Fruit fly (Drosophila melanogaster) whole organism, embryonic: ENCODE results near the gene Naa20A.

Source experiments
- CG11456 ChIP-seq: fragments of 200-800 bp; sonication (Bioruptor generic); IDR thresholded peaks from 3 replicates; pipeline ENCODE4 v1.3.6; 2022; ENCODE audit warnings: missing biosample characterization, missing genetic modification characterization
- CG12659 ChIP-seq: fragments of 200-800 bp; sonication (Bioruptor generic); optimal IDR thresholded peaks from 3 replicates; lab custom pipeline; 2017; ENCODE audit warnings: mild to moderate bottlenecking, missing biosample characterization, missing genetic modification reagents, missing genetic modification characterization
- CG14965 ChIP-seq: fragments of 200-800 bp; sonication (Bioruptor generic); optimal IDR thresholded peaks from 2 replicates; lab custom pipeline; 2016; ENCODE audit warnings: missing biosample characterization, missing genetic modification characterization, borderline replicate concordance
- CG15514 ChIP-seq: fragments of 200-800 bp; sonication (Bioruptor generic); optimal IDR thresholded peaks from 3 replicates; lab custom pipeline; 2017; ENCODE audit warnings: missing biosample characterization, missing genetic modification characterization, mild to moderate bottlenecking, moderate library complexity, missing genetic modification reagents
- CG18476 ChIP-seq: fragments of 200-800 bp; sonication (Bioruptor generic); optimal IDR thresholded peaks from 2 replicates; lab custom pipeline; 2016; ENCODE audit warnings: missing biosample characterization, mild to moderate bottlenecking, missing genetic modification characterization
- CG18619 ChIP-seq: fragments of 200-800 bp; sonication (Bioruptor generic); optimal IDR thresholded peaks from 3 replicates; lab custom pipeline; 2017; ENCODE audit warnings: missing biosample characterization, mild to moderate bottlenecking, missing genetic modification characterization
- CG2712 ChIP-seq: fragments of 200-800 bp; optimal IDR thresholded peaks from 3 replicates; lab custom pipeline; 2019; ENCODE audit warnings: missing biosample characterization, mild to moderate bottlenecking, missing genetic modification characterization, moderate library complexity
- CG30020 ChIP-seq: fragments of 200-800 bp; optimal IDR thresholded peaks from 2 replicates; lab custom pipeline; 2019; ENCODE audit warnings: missing biosample characterization, mild to moderate bottlenecking, missing genetic modification characterization, moderate library complexity
- CG32767 ChIP-seq: fragments of 200-800 bp; sonication (Bioruptor generic); IDR thresholded peaks from 2 replicates; pipeline ENCODE4 v1.3.6; 2022; ENCODE audit warnings: missing biosample characterization, missing genetic modification characterization
- CG32772 ChIP-seq: fragments of 200-800 bp; sonication (Bioruptor generic); IDR thresholded peaks from 2 replicates; pipeline ENCODE4 v1.3.6; 2022; ENCODE audit warnings: missing biosample characterization, missing genetic modification characterization
- CG3838 ChIP-seq: fragments of 200-800 bp; sonication (Bioruptor generic); optimal IDR thresholded peaks from 3 replicates; lab custom pipeline; 2016; ENCODE audit warnings: missing biosample characterization, missing genetic modification characterization
- CG43689 ChIP-seq: fragments of 200-800 bp; sonication (Bioruptor generic); IDR thresholded peaks from 2 replicates; pipeline ENCODE4 v1.3.6; 2022; ENCODE audit warnings: missing biosample characterization, missing genetic modification characterization
- CG4617 ChIP-seq: fragments of 200-800 bp; sonication (Bioruptor generic); optimal IDR thresholded peaks from 3 replicates; lab custom pipeline; 2016; ENCODE audit warnings: missing biosample characterization, missing genetic modification characterization, borderline replicate concordance
- CG7839 ChIP-seq: fragments of 200-800 bp; sonication (Bioruptor generic); optimal IDR thresholded peaks from 3 replicates; lab custom pipeline; 2018; ENCODE audit warnings: missing biosample characterization, mild to moderate bottlenecking, missing genetic modification characterization, moderate library complexity
- CG8944 ChIP-seq: fragments of 200-800 bp; sonication (Bioruptor generic); optimal IDR thresholded peaks from 3 replicates; lab custom pipeline; 2016; ENCODE audit warnings: missing biosample characterization, missing genetic modification characterization
- CG9437 ChIP-seq: fragments of 200-800 bp; sonication (Bioruptor generic); optimal IDR thresholded peaks from 2 replicates; lab custom pipeline; 2018; ENCODE audit warnings: missing biosample characterization, mild to moderate bottlenecking, missing genetic modification characterization
- CG9797 ChIP-seq: fragments of 200-800 bp; sonication (Bioruptor generic); optimal IDR thresholded peaks from 3 replicates; lab custom pipeline; 2018; ENCODE audit warnings: missing biosample characterization, mild to moderate bottlenecking, missing genetic modification characterization
- Dad ChIP-seq: fragments of 200-800 bp; sonication (Bioruptor generic); optimal IDR thresholded peaks from 3 replicates; lab custom pipeline; 2016; ENCODE audit warnings: missing biosample characterization, missing genetic modification characterization
- Fer1 ChIP-seq: fragments of 200-800 bp; sonication (Bioruptor generic); optimal IDR thresholded peaks from 2 replicates; lab custom pipeline; 2017; ENCODE audit warnings: missing biosample characterization, mild to moderate bottlenecking, missing genetic modification characterization
- Gsc ChIP-seq: fragments of 200-800 bp; sonication (Bioruptor generic); IDR thresholded peaks from 2 replicates; pipeline ENCODE4 v1.3.6; 2022; ENCODE audit warnings: missing biosample characterization, missing genetic modification characterization
- HmgD ChIP-seq: fragments of 200-800 bp; sonication (Bioruptor generic); optimal IDR thresholded peaks from 3 replicates; lab custom pipeline; 2016; ENCODE audit warnings: missing biosample characterization, missing genetic modification characterization
- Mad ChIP-seq: fragments of 200-800 bp; sonication (Bioruptor generic); optimal IDR thresholded peaks from 2 replicates; lab custom pipeline; 2016; ENCODE audit warnings: missing biosample characterization, missing genetic modification characterization
- Oli ChIP-seq: fragments of 200-800 bp; sonication (Bioruptor generic); optimal IDR thresholded peaks from 2 replicates; lab custom pipeline; 2018; ENCODE audit warnings: missing biosample characterization, mild to moderate bottlenecking, missing genetic modification characterization, moderate library complexity
- Opbp ChIP-seq: fragments of 200-800 bp; sonication (Bioruptor generic); IDR thresholded peaks from 3 replicates; pipeline ENCODE4 v1.3.6; 2022; ENCODE audit warnings: missing biosample characterization, missing genetic modification characterization; ENCODE audit not compliant: partially characterized antibody
- Ssrp ChIP-seq: fragments of 200-800 bp; sonication (Bioruptor generic); optimal IDR thresholded peaks from 2 replicates; lab custom pipeline; 2018; ENCODE audit warnings: missing biosample characterization, mild to moderate bottlenecking, missing genetic modification characterization, moderate library complexity
- ase ChIP-seq: fragments of 200-800 bp; sonication (Bioruptor generic); IDR thresholded peaks from 3 replicates; pipeline ENCODE4 v1.3.6; 2022; ENCODE audit warnings: missing biosample characterization, missing genetic modification characterization
- chm ChIP-seq: fragments of 200-800 bp; sonication (Bioruptor generic); IDR thresholded peaks from 2 replicates; pipeline ENCODE4 v1.3.6; 2022; ENCODE audit warnings: missing biosample characterization, missing genetic modification characterization
- da ChIP-seq: fragments of 200-800 bp; sonication (Bioruptor generic); optimal IDR thresholded peaks from 2 replicates; lab custom pipeline; 2016; ENCODE audit warnings: missing biosample characterization, missing genetic modification characterization
- eve ChIP-seq, 2 experiments: fragments of >200 bp; optimal IDR thresholded peaks; 2 replicates each; lab custom pipeline; 2017; ENCODE audit warnings: missing biosample characterization in 2 of 2, missing genetic modification characterization in 2 of 2
- fu2 ChIP-seq: fragments of 200-800 bp; sonication (Bioruptor generic); optimal IDR thresholded peaks from 2 replicates; lab custom pipeline; 2016; ENCODE audit warnings: missing biosample characterization, missing genetic modification characterization
- grn ChIP-seq: fragments of 200-800 bp; sonication (Bioruptor generic); optimal IDR thresholded peaks from 3 replicates; lab custom pipeline; 2017; ENCODE audit warnings: missing biosample characterization, missing genetic modification characterization
- gsb-n ChIP-seq: fragments of 200-800 bp; sonication (Bioruptor generic); optimal IDR thresholded peaks from 3 replicates; lab custom pipeline; 2018; ENCODE audit warnings: missing biosample characterization, mild to moderate bottlenecking, missing genetic modification characterization
- jing ChIP-seq: fragments of 200-800 bp; sonication (Bioruptor generic); optimal IDR thresholded peaks from 2 replicates; lab custom pipeline; 2018; ENCODE audit warnings: missing biosample characterization, mild to moderate bottlenecking, missing genetic modification characterization
- nau ChIP-seq: fragments of 200-800 bp; sonication (Bioruptor generic); optimal IDR thresholded peaks from 3 replicates; lab custom pipeline; 2017; ENCODE audit warnings: missing biosample characterization, mild to moderate bottlenecking, missing genetic modification characterization, missing genetic modification reagents
- onecut ChIP-seq: fragments of 200-800 bp; sonication (Bioruptor generic); IDR thresholded peaks from 2 replicates; pipeline ENCODE4 v1.3.6; 2022; ENCODE audit warnings: missing biosample characterization, missing genetic modification characterization
- pfk ChIP-seq: fragments of 200-800 bp; sonication (Bioruptor generic); optimal IDR thresholded peaks from 2 replicates; lab custom pipeline; 2018; ENCODE audit warnings: missing biosample characterization, mild to moderate bottlenecking, missing genetic modification characterization, moderate library complexity
- ranshi ChIP-seq: fragments of 200-800 bp; sonication (Bioruptor generic); IDR thresholded peaks from 2 replicates; pipeline ENCODE4 v1.3.6; 2022; ENCODE audit warnings: missing biosample characterization, missing genetic modification characterization
- slp2 ChIP-seq: fragments of 200-800 bp; sonication (Bioruptor generic); optimal IDR thresholded peaks from 2 replicates; lab custom pipeline; 2016; ENCODE audit warnings: missing biosample characterization, missing genetic modification characterization
- stwl ChIP-seq: fragments of 200-800 bp; sonication (Bioruptor generic); optimal IDR thresholded peaks from 3 replicates; lab custom pipeline; 2018; ENCODE audit warnings: missing biosample characterization, mild to moderate bottlenecking, missing genetic modification characterization, moderate library complexity
- tin ChIP-seq: fragments of 200-800 bp; sonication (Bioruptor generic); optimal IDR thresholded peaks from 3 replicates; lab custom pipeline; 2016; ENCODE audit warnings: missing biosample characterization, missing genetic modification characterization
- tio ChIP-seq: fragments of 200-800 bp; sonication (Bioruptor generic); optimal IDR thresholded peaks from 2 replicates; lab custom pipeline; 2017; ENCODE audit warnings: missing biosample characterization, missing genetic modification characterization, inconsistent platforms
- z ChIP-seq: fragments of 200-800 bp; sonication (Bioruptor generic); IDR thresholded peaks from 3 replicates; pipeline ENCODE4 v1.3.6; 2022; ENCODE audit warnings: missing biosample characterization, missing genetic modification characterization
- zen2 ChIP-seq: fragments of 200-800 bp; sonication (Bioruptor generic); IDR thresholded peaks from 3 replicates; pipeline ENCODE4 v1.3.6; 2022; ENCODE audit warnings: missing biosample characterization, missing genetic modification characterization; ENCODE audit not compliant: partially characterized antibody

Gene Naa20A

dm6 chrX:19651757-19652419 lies 29.0 kb upstream of the Naa20A start, which contains the start of the genes Ranbp21 and Elys (continued):
- TF ChIP-seq tin (GFP tag; lab: Kevin White, UChicago) (peak; percentile 48), CG32772 (GFP tag; lab: Robert Waterston, UW) (peak; percentile 68), CG7839 (tag; lab: Kevin White, UChicago) (no peak), Dad (peak; percentile 65), CG12659 (GFP tag; lab: Kevin White, UChicago) (peak; percentile 69), stwl (tag; lab: Kevin White, UChicago) (peak; percentile 51), ase (GFP tag; lab: Robert Waterston, UW) (peak; percentile 50; the same call in 1 of the 3 replicates), CG32767 (GFP tag; lab: Robert Waterston, UW) (no peak), nau (GFP tag; lab: Kevin White, UChicago) (no peak), Gsc (GFP tag; lab: Robert Waterston, UW) (no peak), CG18619 (GFP tag; lab: Kevin White, UChicago) (peak; percentile 26), ranshi (GFP tag; lab: Robert Waterston, UW) (peak; percentile 67; the same call in 1 of the 2 replicates), jing (GFP tag; lab: Kevin White, UChicago) (no peak), Fer1 (GFP tag; lab: Kevin White, UChicago) (no peak), HmgD (GFP tag; lab: Kevin White, UChicago) (peak; percentile 40), grn (no peak), onecut (GFP tag; lab: Robert Waterston, UW) (peak; percentile 24; the same call in 1 of the 2 replicates), CG11456 (GFP tag; lab: Robert Waterston, UW) (peak; percentile 55; the same call in 1 of the 3 replicates), slp2 (peak; percentile 53), fu2 (GFP tag; lab: Kevin White, UChicago) (peak; percentile 65), CG9797 (GFP tag; lab: Kevin White, UChicago) (peak; percentile 40), pfk (GFP tag; lab: Kevin White, UChicago) (no peak), zen2 (GFP tag; lab: Robert Waterston, UW) (no peak), CG2712 (no peak), CG4617 (peak; percentile 20), CG9437 (no peak), chm (GFP tag; lab: Robert Waterston, UW) (no peak), CG30020 (tag; lab: Kevin White, UChicago) (peak; percentile 27), CG14965 (no peak), CG18476 (peak; percentile 22), CG15514 (GFP tag; lab: Kevin White, UChicago) (peak; percentile 13), Oli (tag; lab: Kevin White, UChicago) (no peak), Ssrp (tag; lab: Kevin White, UChicago) (peak; percentile 36), eve (GFP tag; optimal IDR thresholded peaks at IDR 0.05; lab: Kevin White, UChicago) (no peak), da (GFP tag; lab: Kevin White, UChicago) (peak; percentile 24), CG3838 (GFP tag; lab: Kevin White, UChicago) (no peak), CG43689 (no peak; the same call in 1 of the 2 replicates), gsb-n (tag; lab: Kevin White, UChicago) (no peak), tio (no peak), z (no peak), CG8944 (GFP tag; lab: Kevin White, UChicago) (peak; percentile 62), Opbp (GFP tag; lab: Robert Waterston, UW) (no peak), Mad (GFP tag; lab: Kevin White, UChicago) (peak; percentile 62)
